Worm (Caenorhabditis elegans) whole organism, L3 larva: Measurements from ENCODE around the gene tag-276.

Experiments used
- egl-27 ChIP-seq: sonication (generic microtip); optimal IDR thresholded peaks from 4 replicates; lab custom pipeline; 2017; ENCODE audit warnings: missing biosample characterization, missing genetic modification reagents, missing genetic modification characterization
- lin-15B ChIP-seq: fragments of 150-350 bp; optimal IDR thresholded peaks from 2 replicates; lab custom pipeline; 2014; ENCODE audit warnings: missing biosample characterization, missing genetic modification characterization
- lin-39 ChIP-seq: fragments of 150-350 bp; optimal IDR thresholded peaks from 2 replicates; lab custom pipeline; 2018; ENCODE audit warnings: missing biosample characterization, missing genetic modification reagents, missing genetic modification characterization
- nhr-11 ChIP-seq: fragments of 150-350 bp; optimal IDR thresholded peaks from 2 replicates; lab custom pipeline; 2014; ENCODE audit warnings: missing biosample characterization, missing genetic modification characterization
- nhr-237 ChIP-seq: fragments of 150-350 bp; optimal IDR thresholded peaks from 2 replicates; lab custom pipeline; 2014; ENCODE audit warnings: missing biosample characterization, missing genetic modification characterization
- nhr-25 ChIP-seq: sonication (generic microtip); optimal IDR thresholded peaks from 2 replicates; lab custom pipeline; 2017; ENCODE audit warnings: missing biosample characterization, missing genetic modification characterization
- nhr-76 ChIP-seq: fragments of 150-350 bp; sonication (generic microtip); optimal IDR thresholded peaks from 5 replicates; lab custom pipeline; 2014; ENCODE audit warnings: missing biosample characterization, missing genetic modification characterization
- pqm-1 ChIP-seq: fragments of 150-350 bp; optimal IDR thresholded peaks from 2 replicates; lab custom pipeline; 2017; ENCODE audit warnings: missing biosample characterization, missing genetic modification characterization, inconsistent platforms
- sea-2 ChIP-seq: fragments of 150-350 bp; sonication (generic microtip); optimal IDR thresholded peaks from 4 replicates; lab custom pipeline; 2014; ENCODE audit warnings: missing biosample characterization, missing genetic modification reagents, missing genetic modification characterization

- no peak for TF ChIP-seq pqm-1 (tag; lab: Kevin White, UChicago)
- no peak for TF ChIP-seq lin-15B (tag; lab: Kevin White, UChicago)
- no peak for TF ChIP-seq nhr-76 (tag; lab: Kevin White, UChicago)
- TF ChIP-seq egl-27 (tag; lab: Kevin White, UChicago), result no peak
- TF ChIP-seq lin-39 (tag; lab: Kevin White, UChicago), result no peak
- TF ChIP-seq sea-2 (GFP tag; lab: Kevin White, UChicago), result no peak
- TF ChIP-seq nhr-25 (tag; lab: Kevin White, UChicago), result no peak
- TF ChIP-seq nhr-237, result no peak
- TF ChIP-seq nhr-11, result no peak
Measured at ce11 chrII:12249042-12249441, at the start of gene tag-276.
